Worm (Caenorhabditis elegans): ENCODE measurements around the gene EEED8.18.

DNA sequence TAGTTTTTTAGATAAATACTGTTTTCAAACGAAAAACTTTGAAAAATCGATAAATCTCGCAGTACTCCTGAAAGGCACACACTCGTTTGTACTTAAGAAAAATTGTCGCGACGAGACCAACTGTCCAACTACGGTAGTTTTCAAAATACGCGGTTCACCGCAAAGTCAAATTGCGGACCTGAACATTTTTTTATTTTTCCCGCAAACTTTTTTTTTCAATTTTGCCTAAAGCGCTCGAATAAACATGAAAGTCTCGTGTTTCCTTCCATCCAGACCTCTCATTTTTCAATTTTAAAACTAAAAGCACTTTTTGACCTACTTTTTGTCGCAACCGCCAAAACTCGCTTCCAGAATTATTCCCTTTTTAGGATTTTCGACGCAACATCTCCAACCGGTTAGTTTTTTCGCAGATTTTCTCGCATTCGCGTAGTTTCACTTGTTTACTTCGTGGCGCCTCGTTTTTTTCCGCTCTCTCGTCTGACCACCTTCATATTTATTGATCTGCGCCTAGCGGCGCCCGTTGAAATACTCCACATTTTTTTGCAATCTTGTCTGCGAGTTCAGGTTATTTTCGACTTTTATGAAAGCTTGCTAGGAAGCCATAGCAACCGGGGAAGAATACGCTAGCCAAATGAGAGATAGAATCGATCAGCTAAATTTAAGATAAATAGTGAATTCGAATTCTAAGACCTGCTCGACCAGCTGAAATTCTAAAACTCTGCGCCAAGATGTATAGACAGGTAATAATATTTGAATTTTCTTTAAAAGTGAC lies 34.8 kb downstream of the EEED8.18 start, which contains the start of gene prdx-2:
- TF ChIP-seq fos-1 (tag; optimal IDR thresholded peaks at IDR 0.05) (no peak), fkh-10 (GFP tag; optimal IDR thresholded peaks at IDR 0.05) (no peak), ceh-63 (GFP tag; optimal IDR thresholded peaks at IDR 0.05) (no peak), elt-3 (tag; optimal IDR thresholded peaks at IDR 0.05) (no peak), C34B4.2 (tag; optimal IDR thresholded peaks at IDR 0.05) (no peak), mep-1 (tag; optimal IDR thresholded peaks at IDR 0.05) (no peak), nhr-11 (tag; optimal IDR thresholded peaks at IDR 0.05) (no peak), tbx-2 (tag; optimal IDR thresholded peaks at IDR 0.05) (no peak), efl-1 (optimal IDR thresholded peaks at IDR 0.05) (no peak), efl-1 (GFP tag; optimal IDR thresholded peaks at IDR 0.05 in 1 of 2) (peak in 1 of 2 experiments; percentile 40), nhr-19 (GFP tag; conservative IDR thresholded peaks at IDR 0.05) (no peak), egl-27 (tag; optimal IDR thresholded peaks at IDR 0.05) (no peak), lin-13 (GFP tag; optimal IDR thresholded peaks at IDR 0.05) (no peak), nhr-85 (tag) (no peak), aly-2 (tag; optimal IDR thresholded peaks at IDR 0.05) (no peak)

All from whole organism, L1 larva.